Fruit fly (Drosophila melanogaster) whole organism, wandering third instar larva: ENCODE measurements around the gene Mtr3.
A peak's percentile ranks its signal among the peaks of the same experiment; 100 is the strongest.

Experiments used
- Abd-B ChIP-seq: fragments of >200 bp; optimal IDR thresholded peaks from 2 replicates; lab custom pipeline; 2017; ENCODE audit warnings: missing biosample characterization, missing genetic modification characterization
- CG32264 ChIP-seq: fragments of 200-800 bp; sonication (Bioruptor generic); optimal IDR thresholded peaks from 2 replicates; lab custom pipeline; 2016; ENCODE audit warnings: missing biosample characterization, missing genetic modification characterization
- CG9705 ChIP-seq: fragments of 200-800 bp; sonication (Bioruptor generic); optimal IDR thresholded peaks from 2 replicates; lab custom pipeline; 2018; ENCODE audit warnings: missing biosample characterization, mild to moderate bottlenecking, missing genetic modification characterization
- CrebA ChIP-seq: fragments of 200-800 bp; sonication (Bioruptor generic); optimal IDR thresholded peaks from 2 replicates; lab custom pipeline; 2016; ENCODE audit warnings: missing biosample characterization, mild to moderate bottlenecking, missing genetic modification characterization, borderline replicate concordance
- Dfd ChIP-seq: fragments of >200 bp; optimal IDR thresholded peaks from 2 replicates; lab custom pipeline; 2017; ENCODE audit warnings: missing biosample characterization, missing genetic modification characterization
- Dif ChIP-seq: fragments of 200-275, 200-300 bp; sonication (Bioruptor generic); optimal IDR thresholded peaks from 2 replicates; lab custom pipeline; 2018; ENCODE audit warnings: missing biosample characterization, missing genetic modification characterization; ENCODE audit not compliant: partially characterized antibody
- GATAd ChIP-seq: sonication (Bioruptor generic); optimal IDR thresholded peaks from 2 replicates; lab custom pipeline; 2016; ENCODE audit warnings: missing biosample characterization, missing genetic modification characterization
- Hnf4 ChIP-seq: fragments of 200-800 bp; sonication (Bioruptor generic); optimal IDR thresholded peaks from 2 replicates; lab custom pipeline; 2016; ENCODE audit warnings: missing biosample characterization, mild to moderate bottlenecking, missing genetic modification characterization
- Hr78 ChIP-seq: fragments of >200 bp; optimal IDR thresholded peaks from 2 replicates; lab custom pipeline; 2017; ENCODE audit warnings: missing biosample characterization, missing genetic modification characterization
- Hr83 ChIP-seq: fragments of 200-300 bp; sonication (Bioruptor generic); optimal IDR thresholded peaks from 2 replicates; lab custom pipeline; 2016; ENCODE audit warnings: missing biosample characterization, mild to moderate bottlenecking, missing genetic modification characterization, moderate library complexity; ENCODE audit not compliant: poor library complexity, severe bottlenecking
- Mio ChIP-seq: sonication (Bioruptor generic); optimal IDR thresholded peaks from 2 replicates; lab custom pipeline; 2016; ENCODE audit warnings: missing biosample characterization, missing genetic modification characterization
- N ChIP-seq: fragments of >200 bp; optimal IDR thresholded peaks from 2 replicates; lab custom pipeline; 2018; ENCODE audit warnings: missing biosample characterization, missing external identifiers, missing genetic modification characterization
- OdsH ChIP-seq: fragments of 200-800 bp; sonication (Bioruptor generic); optimal IDR thresholded peaks from 2 replicates; lab custom pipeline; 2016; ENCODE audit warnings: missing biosample characterization, mild to moderate bottlenecking, missing genetic modification characterization
- Rel ChIP-seq, 2 experiments: fragments of 200-800 bp; sonication (Bioruptor generic) in 1 of 2; optimal IDR thresholded peaks; 2 replicates in 1 of 2; 3 replicates in 1 of 2; lab custom pipeline; 2016 to 2019; ENCODE audit warnings: mild to moderate bottlenecking in 2 of 2, missing biosample characterization in 2 of 2, missing genetic modification characterization in 2 of 2, moderate library complexity in 1 of 2
- Vsx2 ChIP-seq: fragments of 200-300, 225-300 bp; sonication (Bioruptor generic); optimal IDR thresholded peaks from 2 replicates; lab custom pipeline; 2018; ENCODE audit warnings: missing biosample characterization, missing genetic modification characterization; ENCODE audit not compliant: partially characterized antibody
- br ChIP-seq: fragments of 200-800 bp; sonication (Bioruptor generic); optimal IDR thresholded peaks from 2 replicates; lab custom pipeline; 2016; ENCODE audit warnings: missing biosample characterization, missing genetic modification characterization
- dl ChIP-seq, 2 experiments: fragments of 175-275, 200-275 bp in 1 of 2; fragments of 200-275 bp in 1 of 2; sonication (Bioruptor generic); optimal IDR thresholded peaks; lab custom pipeline; 2018; ENCODE audit warnings: mild to moderate bottlenecking in 2 of 2, missing biosample characterization in 2 of 2, missing genetic modification characterization in 2 of 2, moderate library complexity in 2 of 2; ENCODE audit not compliant: partially characterized antibody in 2 of 2, insufficient read depth in 1 of 2
- dsf ChIP-seq: sonication (Bioruptor generic); optimal IDR thresholded peaks from 2 replicates; lab custom pipeline; 2016; ENCODE audit warnings: missing biosample characterization, missing genetic modification characterization, borderline replicate concordance
- ey ChIP-seq: fragments of 200-800 bp; sonication (Bioruptor generic); optimal IDR thresholded peaks from 2 replicates; lab custom pipeline; 2016; ENCODE audit warnings: missing biosample characterization, missing genetic modification characterization
- fru ChIP-seq: fragments of 200-800 bp; sonication (Bioruptor generic); optimal IDR thresholded peaks from 3 replicates; lab custom pipeline; 2016; ENCODE audit warnings: missing biosample characterization, mild to moderate bottlenecking, missing genetic modification characterization
- h ChIP-seq: fragments of 200-800 bp; sonication (Bioruptor generic); optimal IDR thresholded peaks from 3 replicates; lab custom pipeline; 2016; ENCODE audit warnings: missing biosample characterization, mild to moderate bottlenecking, missing genetic modification characterization
- jim ChIP-seq: fragments of 175-275, 200-325 bp; sonication (Bioruptor generic); optimal IDR thresholded peaks from 2 replicates; lab custom pipeline; 2016; ENCODE audit warnings: missing biosample characterization, mild to moderate bottlenecking, missing genetic modification characterization
- lola ChIP-seq: fragments of >200 bp; optimal IDR thresholded peaks from 2 replicates; lab custom pipeline; 2017; ENCODE audit warnings: missing biosample characterization, missing genetic modification characterization
- psq ChIP-seq: fragments of 200-800 bp; sonication (Bioruptor generic); optimal IDR thresholded peaks from 3 replicates; lab custom pipeline; 2017; ENCODE audit warnings: missing biosample characterization, mild to moderate bottlenecking, missing genetic modification characterization, moderate library complexity
- rgr ChIP-seq: fragments of 200-800 bp; sonication (Bioruptor generic); optimal IDR thresholded peaks from 3 replicates; lab custom pipeline; 2016; ENCODE audit warnings: missing biosample characterization, mild to moderate bottlenecking, missing genetic modification characterization
- sage ChIP-seq: fragments of 200-800 bp; sonication (Bioruptor generic); optimal IDR thresholded peaks from 2 replicates; lab custom pipeline; 2016; ENCODE audit warnings: missing biosample characterization, mild to moderate bottlenecking, missing genetic modification characterization
- sv ChIP-seq: fragments of 200-800 bp; sonication (Bioruptor generic); optimal IDR thresholded peaks from 3 replicates; lab custom pipeline; 2016; ENCODE audit warnings: missing biosample characterization, missing genetic modification characterization
- tai ChIP-seq: sonication (Bioruptor generic); optimal IDR thresholded peaks from 2 replicates; lab custom pipeline; 2016; ENCODE audit warnings: missing biosample characterization, missing genetic modification characterization
- usp ChIP-seq: fragments of >200 bp; optimal IDR thresholded peaks from 2 replicates; lab custom pipeline; 2017; ENCODE audit warnings: missing biosample characterization, missing genetic modification characterization
- woc ChIP-seq: sonication (Bioruptor generic); optimal IDR thresholded peaks from 2 replicates; lab custom pipeline; 2016; ENCODE audit warnings: missing biosample characterization, mild to moderate bottlenecking, missing genetic modification characterization

Mtr3 gene

DNA sequence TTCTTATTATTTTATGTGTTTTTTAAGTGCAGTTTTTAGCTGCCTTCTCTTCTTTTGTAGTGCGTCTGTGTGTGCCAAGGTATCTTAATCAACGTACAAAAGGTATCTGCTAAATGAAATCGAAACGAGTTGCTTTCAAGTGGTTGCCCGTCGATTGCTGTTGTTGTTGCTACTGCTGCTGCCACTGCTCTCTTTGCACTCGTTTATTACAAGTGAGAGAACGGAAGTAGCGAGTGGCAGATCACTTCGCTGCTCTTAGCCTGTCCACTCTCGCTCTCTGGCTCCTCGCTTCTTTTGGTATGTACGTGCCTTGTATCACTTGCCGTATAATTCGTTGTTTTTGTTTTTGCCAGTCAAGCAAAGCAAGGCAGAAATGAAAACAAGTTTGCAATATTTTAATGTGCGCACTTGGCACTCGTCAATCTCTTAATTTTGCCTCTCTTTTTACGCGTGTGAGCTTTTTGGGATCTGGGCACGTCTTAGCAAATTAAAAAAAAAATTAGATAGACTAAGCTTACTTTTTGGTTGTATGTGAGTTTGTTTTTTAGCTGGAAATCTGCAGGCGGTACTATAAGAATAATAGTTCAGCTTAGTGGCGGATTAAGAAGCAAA lies 17.1 kb downstream of the Mtr3 start:
- TF ChIP-seq sage (GFP tag; lab: Kevin White, UChicago) (no peak), sv (GFP tag; lab: Kevin White, UChicago) (no peak), Dif (GFP tag; lab: Kevin White, UChicago) (peak; percentile 79), Hnf4 (GFP tag; lab: Kevin White, UChicago) (no peak), psq (GFP tag; lab: Kevin White, UChicago) (no peak), jim (GFP tag; lab: Kevin White, UChicago) (no peak), OdsH (GFP tag; lab: Kevin White, UChicago) (no peak), GATAd (GFP tag; lab: Kevin White, UChicago) (no peak), Mio (GFP tag; lab: Kevin White, UChicago) (no peak), Vsx2 (GFP tag; lab: Kevin White, UChicago) (no peak), lola (no peak), dsf (GFP tag; lab: Kevin White, UChicago) (no peak), h (no peak), dl (GFP tag; optimal IDR thresholded peaks at IDR 0.05; lab: Kevin White, UChicago; ENCODE audit: insufficient read depth in 1 of 2, partially characterized antibody in 2 of 2) (peak; percentile 79 to 83), Rel (GFP tag; optimal IDR thresholded peaks at IDR 0.05; lab: Kevin White, UChicago) (no peak), Rel (tag; optimal IDR thresholded peaks at IDR 0.05; lab: Kevin White, UChicago) (peak; percentile 39), CG9705 (no peak), CrebA (GFP tag; lab: Kevin White, UChicago) (peak; percentile 3), usp (GFP tag; lab: Kevin White, UChicago) (no peak), CG32264 (no peak), woc (GFP tag; lab: Kevin White, UChicago) (no peak), Hr83 (GFP tag; lab: Kevin White, UChicago) (peak; percentile 14), br (GFP tag; lab: Kevin White, UChicago) (no peak), Hr78 (GFP tag; lab: Kevin White, UChicago) (no peak), fru (no peak), N (GFP tag; lab: Kevin White, UChicago) (no peak), tai (no peak)

DNA sequence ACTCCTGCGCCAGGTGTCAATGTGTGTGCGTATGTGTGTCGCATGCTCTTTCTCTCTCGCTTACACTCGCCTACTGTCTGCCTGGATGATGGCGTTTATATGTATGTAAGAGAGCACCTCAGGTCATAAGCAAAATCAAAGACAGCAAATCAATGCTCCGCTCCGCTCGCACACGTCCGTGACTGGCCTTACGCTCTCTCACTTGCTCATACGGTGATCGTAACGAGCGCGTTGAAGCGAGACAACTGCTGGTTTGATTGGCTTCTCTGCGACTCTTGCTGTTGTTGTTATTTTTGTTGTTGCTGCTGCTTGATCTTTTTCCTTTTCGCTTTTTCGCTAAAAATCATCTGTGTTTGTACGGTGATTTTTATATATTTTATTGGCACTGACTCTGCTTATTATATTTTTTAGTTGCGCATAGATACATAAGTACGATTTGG lies 17.9 kb downstream of the Mtr3 start:
- TF ChIP-seq usp (GFP tag; lab: Kevin White, UChicago) (no peak), Rel (GFP tag; optimal IDR thresholded peaks at IDR 0.05; lab: Kevin White, UChicago) (no peak), Rel (tag; optimal IDR thresholded peaks at IDR 0.05; lab: Kevin White, UChicago) (peak; percentile 81), br (GFP tag; lab: Kevin White, UChicago) (no peak), h (peak; percentile 54), Mio (GFP tag; lab: Kevin White, UChicago) (no peak), dl (GFP tag; optimal IDR thresholded peaks at IDR 0.05; lab: Kevin White, UChicago; ENCODE audit: insufficient read depth in 1 of 2, partially characterized antibody in 2 of 2) (peak; percentile 81 to 92), Hnf4 (GFP tag; lab: Kevin White, UChicago) (no peak), OdsH (GFP tag; lab: Kevin White, UChicago) (peak; percentile 13), Hr78 (GFP tag; lab: Kevin White, UChicago) (no peak), dsf (GFP tag; lab: Kevin White, UChicago) (no peak), Dif (GFP tag; lab: Kevin White, UChicago) (peak; percentile 82), psq (GFP tag; lab: Kevin White, UChicago) (peak; percentile 65), Dfd (no peak), fru (no peak), ey (no peak), Abd-B (GFP tag; lab: Kevin White, UChicago) (no peak), CG32264 (no peak), rgr (GFP tag; lab: Kevin White, UChicago) (peak; percentile 25), sage (GFP tag; lab: Kevin White, UChicago) (peak; percentile 15), Vsx2 (GFP tag; lab: Kevin White, UChicago) (peak; percentile 84), Hr83 (GFP tag; lab: Kevin White, UChicago) (peak; percentile 51), GATAd (GFP tag; lab: Kevin White, UChicago) (no peak), lola (no peak)
- TF ChIP-seq, all 38 proteins: peak for 10

dm6 chr3L:19873488-19873887 lies 40.0 kb downstream of the Mtr3 start:
- TF ChIP-seq CrebA (GFP tag; lab: Kevin White, UChicago) = no peak
- TF ChIP-seq Rel (GFP tag; optimal IDR thresholded peaks at IDR 0.05; lab: Kevin White, UChicago) = no peak
- TF ChIP-seq Rel (tag; optimal IDR thresholded peaks at IDR 0.05; lab: Kevin White, UChicago) = peak; percentile 91
